Worm (Caenorhabditis elegans) whole organism, L2 larva: ENCODE results near the gene C01G5.5.

Source experiments
- C34F6.9 ChIP-seq: fragments of 150-350 bp; optimal IDR thresholded peaks from 2 replicates; lab custom pipeline; 2014; ENCODE audit warnings: missing biosample characterization, missing genetic modification characterization
- Y55F3AM.14 ChIP-seq: fragments of 200-800 bp; sonication (Bioruptor generic); optimal IDR thresholded peaks from 2 replicates; lab custom pipeline; 2018; ENCODE audit warnings: mild to moderate bottlenecking, missing genetic modification characterization, missing compliant biosample characterization
- alr-1 ChIP-seq: fragments of 150-350 bp; optimal IDR thresholded peaks from 2 replicates; lab custom pipeline; 2014; ENCODE audit warnings: missing biosample characterization, missing genetic modification characterization
- blmp-1 ChIP-seq: sonication (generic microtip); optimal IDR thresholded peaks from 2 replicates; lab custom pipeline; 2017; ENCODE audit warnings: missing genetic modification characterization, mild to moderate bottlenecking, missing compliant biosample characterization, antibody characterized with exemption, moderate library complexity; ENCODE audit not compliant: insufficient read depth
- ceh-82 ChIP-seq: fragments of 150-350 bp; optimal IDR thresholded peaks from 2 replicates; lab custom pipeline; 2014; ENCODE audit warnings: missing biosample characterization, missing genetic modification characterization
- crh-2 ChIP-seq: sonication (generic microtip); optimal IDR thresholded peaks from 2 replicates; lab custom pipeline; 2017; ENCODE audit warnings: missing biosample characterization, missing genetic modification characterization
- dmd-4 ChIP-seq: sonication (generic microtip); optimal IDR thresholded peaks from 2 replicates; lab custom pipeline; 2017; ENCODE audit warnings: missing biosample characterization, missing genetic modification characterization
- elt-1 ChIP-seq: fragments of 150-350 bp; optimal IDR thresholded peaks from 2 replicates; lab custom pipeline; 2014; ENCODE audit warnings: missing biosample characterization, missing genetic modification characterization
- elt-3 ChIP-seq: sonication (generic microtip); optimal IDR thresholded peaks from 2 replicates; lab custom pipeline; 2017; ENCODE audit warnings: missing biosample characterization, missing genetic modification characterization
- fos-1 ChIP-seq: fragments of 150-350 bp; optimal IDR thresholded peaks from 2 replicates; lab custom pipeline; 2014; ENCODE audit warnings: missing biosample characterization, missing genetic modification characterization
- gmeb-1 ChIP-seq: fragments of 150-350 bp; optimal IDR thresholded peaks from 2 replicates; lab custom pipeline; 2014; ENCODE audit warnings: missing biosample characterization, missing genetic modification characterization
- lin-11 ChIP-seq: fragments of 150-350 bp; sonication (generic microtip); optimal IDR thresholded peaks from 2 replicates; lab custom pipeline; 2014; ENCODE audit warnings: missing biosample characterization, missing genetic modification characterization, inconsistent platforms, mixed read lengths
- lin-13 ChIP-seq: fragments of 150-350 bp; optimal IDR thresholded peaks from 2 replicates; lab custom pipeline; 2014; ENCODE audit warnings: missing biosample characterization, missing genetic modification reagents, missing genetic modification characterization
- lin-39 ChIP-seq: fragments of 150-350 bp; optimal IDR thresholded peaks from 2 replicates; lab custom pipeline; 2014; ENCODE audit warnings: missing biosample characterization, missing genetic modification reagents, missing genetic modification characterization
- mab-5 ChIP-seq: fragments of 150-350 bp; optimal IDR thresholded peaks from 2 replicates; lab custom pipeline; 2014; ENCODE audit warnings: missing biosample characterization, missing genetic modification characterization
- mbf-1 ChIP-seq: sonication (generic microtip); optimal IDR thresholded peaks from 2 replicates; lab custom pipeline; 2017; ENCODE audit warnings: missing biosample characterization, missing genetic modification characterization
- mdl-1 ChIP-seq, 2 experiments: fragments of 150-350 bp in 1 of 2; sonication (generic microtip) in 1 of 2; optimal IDR thresholded peaks; 2 replicates each; lab custom pipeline; 2017; ENCODE audit warnings: missing biosample characterization in 2 of 2, missing genetic modification characterization in 2 of 2
- nhr-10 ChIP-seq: sonication (generic microtip); optimal IDR thresholded peaks from 2 replicates; lab custom pipeline; 2017; ENCODE audit warnings: missing biosample characterization, missing genetic modification characterization
- nhr-12 ChIP-seq: fragments of 150-350 bp; optimal IDR thresholded peaks from 2 replicates; lab custom pipeline; 2014; ENCODE audit warnings: missing biosample characterization, missing genetic modification characterization
- nhr-129 ChIP-seq: fragments of 150-350 bp; optimal IDR thresholded peaks from 2 replicates; lab custom pipeline; 2014; ENCODE audit warnings: missing biosample characterization, missing genetic modification characterization
- nhr-21 ChIP-seq: fragments of 150-350 bp; optimal IDR thresholded peaks from 2 replicates; lab custom pipeline; 2014; ENCODE audit warnings: missing biosample characterization, missing genetic modification characterization
- nhr-23 ChIP-seq: fragments of 150-350 bp; optimal IDR thresholded peaks from 2 replicates; lab custom pipeline; 2014; ENCODE audit warnings: missing biosample characterization, missing genetic modification reagents, missing genetic modification characterization
- nhr-237 ChIP-seq: fragments of 150-350 bp; optimal IDR thresholded peaks from 2 replicates; lab custom pipeline; 2014; ENCODE audit warnings: missing biosample characterization, missing genetic modification characterization
- nhr-25 ChIP-seq: fragments of 150-350 bp; sonication (generic microtip); optimal IDR thresholded peaks from 3 replicates; lab custom pipeline; 2014; ENCODE audit warnings: missing biosample characterization, missing genetic modification characterization
- nhr-77 ChIP-seq: fragments of 150-350 bp; optimal IDR thresholded peaks from 2 replicates; lab custom pipeline; 2014; ENCODE audit warnings: missing biosample characterization, missing genetic modification characterization
- peb-1 ChIP-seq: fragments of 150-350 bp; optimal IDR thresholded peaks from 2 replicates; lab custom pipeline; 2014; ENCODE audit warnings: missing biosample characterization, missing genetic modification characterization
- skn-1 ChIP-seq: sonication (generic microtip); optimal IDR thresholded peaks from 2 replicates; lab custom pipeline; 2017; ENCODE audit warnings: missing biosample characterization, missing genetic modification characterization
- snpc-4 ChIP-seq: fragments of 150-350 bp; optimal IDR thresholded peaks from 2 replicates; lab custom pipeline; 2014; ENCODE audit warnings: missing biosample characterization, missing genetic modification characterization
- unc-39 ChIP-seq: fragments of 150-350 bp; optimal IDR thresholded peaks from 2 replicates; lab custom pipeline; 2014; ENCODE audit warnings: missing biosample characterization, missing genetic modification characterization
- unc-55 ChIP-seq: fragments of 150-350 bp; sonication (generic microtip); optimal IDR thresholded peaks from 3 replicates; lab custom pipeline; 2014; ENCODE audit warnings: missing biosample characterization, missing genetic modification reagents, missing genetic modification characterization
- unc-62 ChIP-seq: fragments of 150-350 bp; optimal IDR thresholded peaks from 2 replicates; lab custom pipeline; 2014; ENCODE audit warnings: missing biosample characterization, missing genetic modification reagents, missing genetic modification characterization
- zag-1 ChIP-seq: fragments of 150-350 bp; optimal IDR thresholded peaks from 2 replicates; lab custom pipeline; 2014; ENCODE audit warnings: missing biosample characterization, missing genetic modification characterization
- ztf-4 ChIP-seq: fragments of 150-350 bp; optimal IDR thresholded peaks from 2 replicates; lab custom pipeline; 2014; ENCODE audit warnings: missing biosample characterization, missing genetic modification characterization

C01G5.5 gene

DNA sequence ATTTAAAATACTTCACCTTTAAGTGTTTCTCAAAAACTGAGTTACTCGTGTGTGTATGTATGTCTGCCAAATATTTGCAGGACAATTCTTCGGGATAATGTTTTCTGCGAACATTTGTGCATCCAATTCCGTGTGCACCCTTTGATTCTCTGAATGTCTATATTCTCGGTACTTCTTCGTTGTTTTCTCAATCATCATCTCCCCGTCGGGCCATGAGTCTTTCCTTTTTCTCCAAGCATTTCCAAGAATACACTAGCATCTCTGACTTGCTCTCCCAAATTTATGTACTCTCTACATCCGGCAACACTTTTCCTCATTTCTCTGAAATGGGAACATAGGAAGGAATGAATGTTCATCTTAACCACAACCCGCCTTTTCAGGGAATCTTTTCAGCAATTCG, 9.7 kb upstream of the C01G5.5 start (continued):
- TF ChIP-seq unc-39 = no peak
- no peak for TF ChIP-seq nhr-129 (tag; lab: Kevin White, UChicago)
- TF ChIP-seq nhr-77 (tag; lab: Kevin White, UChicago) = no peak
- TF ChIP-seq nhr-25 (tag; lab: Kevin White, UChicago) = no peak
- TF ChIP-seq, all 48 proteins: peak for 12

ce11 chrIV:6517859-6518258, 6.6 kb upstream of the C01G5.5 start, which contains the start of gene C01G5.7:
Gene C01G5.7 (plus strand): TSS chrIV:6518159.
- TF ChIP-seq nhr-25 (tag; lab: Kevin White, UChicago) (no peak), lin-11 (no peak), peb-1 (tag; lab: Kevin White, UChicago) (no peak), alr-1 (tag; lab: Kevin White, UChicago) (no peak), unc-62 (GFP tag; lab: Kevin White, UChicago) (no peak), ztf-4 (tag; lab: Kevin White, UChicago) (no peak), nhr-237 (tag; lab: Kevin White, UChicago) (no peak), unc-55 (no peak)

DNA sequence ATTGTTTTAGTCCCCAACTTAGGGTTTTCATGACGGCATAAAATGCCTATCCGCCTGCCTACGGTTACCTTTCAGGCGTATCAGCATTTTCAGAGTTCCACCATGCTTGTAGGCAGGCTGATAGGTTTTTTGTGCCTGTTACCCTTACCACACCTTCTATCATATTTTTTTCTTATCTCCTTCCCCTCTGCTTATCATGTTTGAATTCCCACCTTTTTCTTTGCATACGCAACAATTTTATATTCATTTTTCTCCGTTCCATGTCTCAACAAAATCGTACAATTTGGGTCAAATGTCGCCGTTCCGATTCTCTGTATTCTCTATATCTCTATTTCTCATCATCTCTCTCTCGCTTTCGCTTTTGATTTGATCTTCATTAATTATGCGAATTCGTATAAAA, 4.8 kb upstream of the C01G5.5 start, which contains the start of gene C01G5.9:
Gene C01G5.9 (plus strand): TSS at position 301 of the 400 bp plus-strand sequence.
- TF ChIP-seq gmeb-1 (tag; lab: Kevin White, UChicago) (no peak), fos-1 (peak; percentile 43)
- TF ChIP-seq, all 48 proteins: peak for 1

DNA sequence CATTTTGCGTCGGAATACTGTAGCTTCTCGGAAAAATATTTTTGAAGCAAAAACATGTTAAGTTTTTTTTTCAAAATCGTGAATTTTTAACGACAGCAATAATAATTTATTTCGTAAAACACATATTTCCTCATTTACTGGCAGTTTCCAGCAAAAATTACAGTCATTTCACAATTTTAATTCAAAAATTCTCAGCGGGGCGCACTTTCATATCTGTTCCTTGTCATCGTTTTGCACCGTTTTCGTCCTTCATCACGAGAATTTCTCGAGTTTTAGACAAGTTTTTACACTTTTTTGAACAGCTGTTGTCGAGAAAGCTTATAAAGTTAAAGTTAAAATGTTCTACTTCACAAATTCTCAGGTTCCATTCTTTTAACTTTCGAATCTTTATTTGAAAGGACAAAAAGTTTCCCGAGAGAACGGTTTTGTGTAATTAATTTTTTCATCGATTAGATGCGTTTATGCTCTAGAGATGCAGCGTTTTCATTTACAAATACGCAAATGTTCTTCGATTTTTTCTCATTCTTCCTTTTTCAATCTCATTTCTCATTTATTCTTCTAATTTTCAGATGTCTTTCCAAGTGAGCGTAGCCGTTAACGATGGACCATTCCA, 2.0 kb upstream of the C01G5.5 start, which contains the start of gene ddi-1:
Gene ddi-1 (plus strand): TSS at position 563 of the 613 bp plus-strand sequence.
- TF ChIP-seq crh-2 (tag; lab: Kevin White, UChicago) (no peak), unc-55 (no peak), gmeb-1 (tag; lab: Kevin White, UChicago) (no peak), mab-5 (tag; lab: Kevin White, UChicago) (no peak), C34F6.9 (tag; lab: Kevin White, UChicago) (no peak), zag-1 (no peak), nhr-12 (tag; lab: Kevin White, UChicago) (no peak), snpc-4 (no peak), nhr-25 (tag; lab: Kevin White, UChicago) (no peak), Y55F3AM.14 (GFP tag; lab: Kevin White, UChicago) (no peak), mbf-1 (no peak), skn-1 (no peak), elt-3 (tag; lab: Kevin White, UChicago) (no peak), lin-39 (no peak), blmp-1 (tag; lab: Kevin White, UChicago) (no peak), nhr-21 (no peak), nhr-10 (tag; lab: Kevin White, UChicago) (no peak), elt-1 (tag; lab: Kevin White, UChicago) (no peak), nhr-129 (tag; lab: Kevin White, UChicago) (no peak), nhr-23 (tag; lab: Kevin White, UChicago) (no peak)

- no peak for TF ChIP-seq nhr-129 (tag; lab: Kevin White, UChicago)
- no peak for TF ChIP-seq C34F6.9 (tag; lab: Kevin White, UChicago)
- TF ChIP-seq skn-1 = no peak
- no peak for TF ChIP-seq mdl-1 (tag; optimal IDR thresholded peaks at IDR 0.05; lab: Kevin White, UChicago)
- TF ChIP-seq mab-5 (tag; lab: Kevin White, UChicago) = no peak
- TF ChIP-seq Y55F3AM.14 (GFP tag; lab: Kevin White, UChicago) = no peak
- no peak for TF ChIP-seq lin-13 (GFP tag; lab: Kevin White, UChicago)
- TF ChIP-seq dmd-4 (tag; lab: Kevin White, UChicago) = no peak
- no peak for TF ChIP-seq unc-55
- TF ChIP-seq ceh-82 (tag; lab: Kevin White, UChicago) = no peak
- no peak for TF ChIP-seq elt-1 (tag; lab: Kevin White, UChicago)
- TF ChIP-seq blmp-1 (tag; lab: Kevin White, UChicago) = no peak
- TF ChIP-seq nhr-77 (tag; lab: Kevin White, UChicago) = no peak
- TF ChIP-seq unc-39 = no peak
- TF ChIP-seq lin-11 = no peak
These were observed 637 bp upstream of the C01G5.5 start for ce11 chrIV:6523773-6524172.
